Worm (Caenorhabditis elegans): Measurements from ENCODE around the gene T15H9.4.

DNA sequence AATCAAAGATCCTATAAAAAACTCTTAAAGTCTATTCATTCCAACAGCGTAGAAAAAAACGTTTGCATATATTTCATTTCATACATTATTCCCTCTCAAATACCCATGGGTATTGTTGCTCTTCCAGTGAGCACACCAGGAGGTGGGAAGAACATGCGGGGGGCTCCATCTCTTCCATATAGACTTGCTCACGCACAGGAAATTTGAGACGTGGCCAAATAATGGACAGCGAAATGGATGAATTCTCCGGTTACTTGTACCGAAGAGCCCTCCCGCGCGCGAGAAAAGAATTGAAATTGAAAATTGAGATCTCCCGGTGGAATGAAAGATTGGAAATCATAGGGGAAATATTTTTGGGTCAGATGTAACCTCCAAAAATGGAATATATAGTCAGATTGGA, 34.0 kb upstream of the T15H9.4 start:
- TF ChIP-seq nhr-42 (GFP tag; IDR thresholded peaks at IDR 0.05), result no peak
- no peak for TF ChIP-seq F49E8.2 (tag; optimal IDR thresholded peaks at IDR 0.05; ENCODE audit: borderline replicate concordance)
- no peak for TF ChIP-seq Y5F2A.4 (GFP tag; optimal IDR thresholded peaks at IDR 0.05)
- no peak for TF ChIP-seq Y75B8A.6 (GFP tag; IDR thresholded peaks at IDR 0.05)
- TF ChIP-seq fkh-10 (GFP tag; optimal IDR thresholded peaks at IDR 0.05), result no peak
- no peak for TF ChIP-seq unc-62 (GFP tag; optimal IDR thresholded peaks at IDR 0.05 in 1 of 2)
- no peak for TF ChIP-seq unc-62 (tag; optimal IDR thresholded peaks at IDR 0.05)
- no peak for TF ChIP-seq vab-7 (GFP tag; IDR thresholded peaks at IDR 0.05)
- no peak for TF ChIP-seq madf-5 (GFP tag; IDR thresholded peaks at IDR 0.05)

Data from whole organism, L4 larva.